Worm (Caenorhabditis elegans): ENCODE data around the gene mrp-7.
A peak's percentile ranks its signal among the peaks of the same experiment; 100 is the strongest.

mrp-7 gene

DNA sequence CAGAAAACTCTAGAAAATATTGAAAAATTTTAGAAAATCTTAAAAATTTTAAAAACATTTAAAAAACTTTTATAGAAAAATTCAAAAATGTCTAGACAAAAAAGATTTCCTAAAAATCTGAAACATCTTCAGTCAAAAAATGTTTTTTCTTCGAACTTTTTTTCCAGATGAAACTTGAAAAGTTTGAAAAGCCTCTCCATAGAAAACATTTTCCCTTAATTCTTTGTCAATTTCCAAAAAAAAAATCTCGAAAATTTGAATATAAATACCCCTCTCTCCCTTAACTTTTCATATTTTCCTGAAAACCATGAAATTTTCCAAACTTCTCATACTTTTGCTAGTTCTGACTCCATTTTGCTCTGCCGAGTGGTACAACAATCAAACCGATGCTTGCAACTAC is 54.1 kb downstream of the mrp-7 start, which contains the start of gene Y116F11A.3:
Y116F11A.3 (plus strand) TSS at position 301 of the 400 bp plus-strand sequence.
- TF ChIP-seq efl-1 (GFP tag; optimal IDR thresholded peaks at IDR 0.05) (no peak), atf-7 (tag; optimal IDR thresholded peaks at IDR 0.05) (no peak)

DNA sequence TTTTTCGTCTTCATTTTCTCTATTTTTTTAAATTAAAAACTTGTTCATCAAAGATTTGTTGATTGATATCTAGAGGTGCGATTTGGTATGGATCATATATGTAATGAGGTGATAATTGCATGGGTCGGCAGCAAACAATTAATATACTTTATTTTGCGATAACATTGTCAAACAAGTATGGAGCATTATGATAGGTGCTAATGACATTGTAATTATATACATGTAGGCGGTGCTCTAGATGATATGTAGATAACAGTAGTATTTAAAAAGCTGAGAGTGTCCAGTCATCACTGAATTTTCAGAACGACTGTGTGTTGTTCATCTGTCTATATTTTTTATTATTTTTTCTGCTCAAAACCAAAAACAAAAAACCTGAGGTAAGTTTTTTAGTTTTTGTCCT is 55.6 kb downstream of the mrp-7 start, which contains the start of gene Y116F11A.1:
Y116F11A.1 (plus strand) TSS at position 301 of the 400 bp plus-strand sequence.
- TF ChIP-seq Y79H2A.3 (GFP tag; conservative IDR thresholded peaks at IDR 0.05): no peak
- no peak for TF ChIP-seq atf-7 (tag; optimal IDR thresholded peaks at IDR 0.05)
- no peak for TF ChIP-seq mcd-1 (GFP tag; IDR thresholded peaks at IDR 0.05)
- TF ChIP-seq chd-7 (tag; optimal IDR thresholded peaks at IDR 0.05): no peak
- TF ChIP-seq T07F8.4 (tag; optimal IDR thresholded peaks at IDR 0.05): no peak
- no peak for TF ChIP-seq zfh-2 (GFP tag; conservative IDR thresholded peaks at IDR 0.05)
- TF ChIP-seq unc-62 (GFP tag; optimal IDR thresholded peaks at IDR 0.05): no peak
- TF ChIP-seq attf-3 (GFP tag; conservative IDR thresholded peaks at IDR 0.05): no peak
- TF ChIP-seq ceh-79 (tag; optimal IDR thresholded peaks at IDR 0.05): no peak
- TF ChIP-seq K11D2.4 (GFP tag; IDR thresholded peaks at IDR 0.05): no peak
- TF ChIP-seq lsl-1 (GFP tag; optimal IDR thresholded peaks at IDR 0.05): no peak
- no peak for TF ChIP-seq madf-3 (GFP tag; IDR thresholded peaks at IDR 0.05)
- TF ChIP-seq ztf-3 (GFP tag; optimal IDR thresholded peaks at IDR 0.05): no peak
- no peak for TF ChIP-seq lin-35 (GFP tag; optimal IDR thresholded peaks at IDR 0.05)
- no peak for TF ChIP-seq rec-8 (tag; optimal IDR thresholded peaks at IDR 0.05)
- TF ChIP-seq ceh-100 (GFP tag; IDR thresholded peaks at IDR 0.05): no peak

DNA sequence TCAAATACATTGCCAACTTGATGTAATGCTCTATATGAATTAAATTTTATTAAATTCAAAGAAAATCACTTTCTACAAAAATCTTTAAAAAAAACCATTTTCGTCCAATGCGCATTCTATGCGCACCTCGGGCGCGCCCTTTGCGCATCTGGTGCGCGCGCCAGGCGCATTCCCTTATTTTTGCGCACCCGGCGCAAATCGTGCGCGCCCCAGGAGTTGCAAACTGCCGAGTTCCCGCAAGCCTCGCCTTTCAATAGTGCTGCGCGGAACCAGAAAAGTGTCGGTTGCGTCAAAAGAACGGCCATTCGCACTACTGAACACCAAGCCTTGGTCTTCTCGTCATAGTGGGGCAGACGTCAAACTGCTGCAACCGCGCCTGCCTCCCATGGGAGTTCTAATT is 59.1 kb downstream of the mrp-7 start:
- TF ChIP-seq C17E4.6 (GFP tag; IDR thresholded peaks at IDR 0.05): 0 out of 2 replicates have a peak, but pooled peaks have one; percentile 36
- TF ChIP-seq nhr-120 (GFP tag; IDR thresholded peaks at IDR 0.05): 0 out of 2 replicates have a peak, but pooled peaks have one; percentile 51
- no peak for TF ChIP-seq madf-6 (GFP tag; IDR thresholded peaks at IDR 0.05)
- peak; percentile 48; the same call in 1 of the 2 replicates for TF ChIP-seq egrh-3 (GFP tag; IDR thresholded peaks at IDR 0.05)
- no peak for TF ChIP-seq ztf-26 (tag; optimal IDR thresholded peaks at IDR 0.05)
- TF ChIP-seq zfh-2 (GFP tag; conservative IDR thresholded peaks at IDR 0.05): peak; percentile 85
- TF ChIP-seq snpc-1.3 (tag; optimal IDR thresholded peaks at IDR 0.05; ENCODE audit: insufficient read depth): no peak
- no peak for TF ChIP-seq B0261.1 (tag; optimal IDR thresholded peaks at IDR 0.05)
- 0 out of 2 replicates have a peak, but pooled peaks have one; percentile 38 for TF ChIP-seq aptf-3 (GFP tag; IDR thresholded peaks at IDR 0.05)

DNA sequence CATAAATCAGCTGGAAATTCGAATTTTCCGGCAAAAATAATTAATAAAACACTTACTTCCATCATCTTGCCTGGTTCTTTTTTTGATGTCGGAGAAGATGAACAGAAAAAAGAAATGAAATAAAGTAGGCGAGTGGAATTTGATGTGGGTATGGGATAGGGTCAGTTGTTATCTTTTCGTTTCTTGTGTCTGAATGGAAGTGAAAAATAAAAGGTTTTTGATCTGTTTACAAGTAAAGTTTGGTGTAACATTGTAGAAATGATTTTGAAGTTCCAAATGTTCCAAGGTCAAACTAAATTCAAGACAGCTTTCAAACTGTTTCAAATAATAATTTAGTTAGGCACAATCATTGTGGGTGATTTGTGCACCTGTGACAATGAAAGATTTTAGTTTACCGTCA is 62.8 kb downstream of the mrp-7 start, which contains the start of gene W04E12.7:
W04E12.7 (minus strand) TSS at position 101 of the 400 bp plus-strand sequence.
- no peak for TF ChIP-seq hmg-1.2 (GFP tag; IDR thresholded peaks at IDR 0.05)
- no peak for TF ChIP-seq cebp-1 (GFP tag; IDR thresholded peaks at IDR 0.05)
- no peak for TF ChIP-seq cebp-1 (tag; optimal IDR thresholded peaks at IDR 0.05)
- TF ChIP-seq ama-1 (optimal IDR thresholded peaks at IDR 0.05): no peak
- TF ChIP-seq ama-1 (GFP tag; optimal IDR thresholded peaks at IDR 0.05): no peak
- no peak for TF ChIP-seq tbp1 (GFP tag; optimal IDR thresholded peaks at IDR 0.05)
- no peak for TF ChIP-seq ceh-79 (tag; optimal IDR thresholded peaks at IDR 0.05)
- TF ChIP-seq lin-54 (GFP tag; optimal IDR thresholded peaks at IDR 0.05): no peak
- no peak for TF ChIP-seq F55B11.4 (tag; optimal IDR thresholded peaks at IDR 0.05; ENCODE audit: borderline replicate concordance, insufficient read depth)
- TF ChIP-seq Y95B8A.8 (GFP tag; IDR thresholded peaks at IDR 0.05): no peak
- no peak for TF ChIP-seq pha-4 (tag; optimal IDR thresholded peaks at IDR 0.05)
- TF ChIP-seq lsl-1 (GFP tag; optimal IDR thresholded peaks at IDR 0.05): no peak
